Worm (Caenorhabditis elegans) whole organism, L3 larva: ENCODE data around the gene T15B12.2.

Experiments
- ceh-16 ChIP-seq: sonication (generic microtip); optimal IDR thresholded peaks from 2 replicates; lab custom pipeline; 2017; ENCODE audit warnings: missing biosample characterization, missing genetic modification characterization
- ceh-28 ChIP-seq: fragments of 150-350 bp; optimal IDR thresholded peaks from 2 replicates; lab custom pipeline; 2014; ENCODE audit warnings: missing biosample characterization, missing genetic modification reagents, missing genetic modification characterization
- elt-1 ChIP-seq: fragments of 150-350 bp; optimal IDR thresholded peaks from 2 replicates; lab custom pipeline; 2014; ENCODE audit warnings: missing biosample characterization, missing genetic modification characterization
- fos-1 ChIP-seq: fragments of 150-350 bp; optimal IDR thresholded peaks from 2 replicates; lab custom pipeline; 2014; ENCODE audit warnings: missing biosample characterization, missing genetic modification characterization
- lin-39 ChIP-seq: fragments of 150-350 bp; optimal IDR thresholded peaks from 2 replicates; lab custom pipeline; 2018; ENCODE audit warnings: missing biosample characterization, missing genetic modification reagents, missing genetic modification characterization
- nhr-11 ChIP-seq: fragments of 150-350 bp; optimal IDR thresholded peaks from 2 replicates; lab custom pipeline; 2014; ENCODE audit warnings: missing biosample characterization, missing genetic modification characterization
- nhr-12 ChIP-seq: fragments of 150-350 bp; optimal IDR thresholded peaks from 2 replicates; lab custom pipeline; 2014; ENCODE audit warnings: missing biosample characterization, missing genetic modification characterization
- nhr-28 ChIP-seq: fragments of 150-350 bp; optimal IDR thresholded peaks from 2 replicates; lab custom pipeline; 2014; ENCODE audit warnings: missing biosample characterization, missing genetic modification characterization
- pha-4 ChIP-seq: fragments of 150-350 bp; optimal IDR thresholded peaks from 2 replicates; lab custom pipeline; 2014; ENCODE audit warnings: missing biosample characterization, missing genetic modification reagents, missing genetic modification characterization
- unc-39 ChIP-seq: sonication (generic microtip); optimal IDR thresholded peaks from 4 replicates; lab custom pipeline; 2017; ENCODE audit warnings: missing biosample characterization, missing genetic modification characterization

DNA sequence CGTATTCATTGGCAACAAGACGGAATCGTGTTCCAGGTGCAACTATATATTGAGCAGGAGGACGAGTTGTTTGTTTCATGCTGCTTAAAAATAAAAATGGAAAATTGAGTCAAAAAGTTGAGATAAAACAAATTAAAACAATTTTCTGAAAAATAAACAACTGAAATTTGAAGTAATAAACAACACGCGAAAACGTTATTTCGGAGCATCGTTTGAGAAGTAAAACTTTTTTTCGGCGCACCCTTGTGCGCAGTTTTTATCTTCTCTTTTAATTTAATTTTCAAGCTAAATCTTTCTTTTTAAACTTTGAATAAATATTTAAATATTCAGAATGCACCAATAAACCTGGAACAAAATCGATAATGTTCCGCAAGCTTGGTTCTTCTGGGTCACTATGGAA is 47.6 kb downstream of the T15B12.2 start, which contains the start of the genes sumv-1 and gop-1:
- TF ChIP-seq nhr-28 (tag; lab: Kevin White, UChicago), result no peak
- TF ChIP-seq ceh-16 (tag; lab: Kevin White, UChicago), result no peak
- no peak for TF ChIP-seq unc-39 (tag; lab: Kevin White, UChicago)
- peak; percentile 42 for TF ChIP-seq pha-4 (tag; lab: Kevin White, UChicago)
- no peak for TF ChIP-seq ceh-28
- TF ChIP-seq fos-1 (tag; lab: Kevin White, UChicago), result no peak
- no peak for TF ChIP-seq elt-1 (tag; lab: Kevin White, UChicago)
- TF ChIP-seq nhr-12 (tag; lab: Kevin White, UChicago), result no peak
- TF ChIP-seq nhr-11 (tag; lab: Kevin White, UChicago), result no peak
- TF ChIP-seq lin-39, result no peak
